Worm (Caenorhabditis elegans) whole organism, young adult: ENCODE results near the gene mtp-18.
A peak's percentile ranks its signal among the peaks of the same experiment; 100 is the strongest.

Source experiments
- B0261.1 ChIP-seq: sonication (generic microtip); optimal IDR thresholded peaks from 2 replicates; lab custom pipeline; 2016; ENCODE audit warnings: mild to moderate bottlenecking, missing genetic modification characterization, moderate library complexity, missing compliant biosample characterization
- B0336.3 ChIP-seq: fragments of 200-800 bp; sonication (Bioruptor generic); IDR thresholded peaks from 2 replicates; pipeline ENCODE4 v1.3.6; 2022; ENCODE audit warnings: missing genetic modification characterization, missing compliant biosample characterization
- C17E4.6 ChIP-seq: fragments of 200-800 bp; sonication (Bioruptor generic); IDR thresholded peaks from 2 replicates; pipeline ENCODE4 v1.3.6; 2022; ENCODE audit warnings: missing genetic modification reagents, missing genetic modification characterization, missing compliant biosample characterization
- D2030.7 ChIP-seq: fragments of 200-800 bp; sonication (Bioruptor generic); IDR thresholded peaks from 2 replicates; pipeline ENCODE4 v1.3.6; 2022; ENCODE audit warnings: missing genetic modification reagents, missing genetic modification characterization, missing compliant biosample characterization
- F22D6.2 ChIP-seq: sonication (generic microtip); optimal IDR thresholded peaks from 2 replicates; lab custom pipeline; 2016; ENCODE audit warnings: mild to moderate bottlenecking, missing genetic modification characterization, missing compliant biosample characterization
- F23B12.7 ChIP-seq: sonication (generic microtip); optimal IDR thresholded peaks from 2 replicates; lab custom pipeline; 2017; ENCODE audit warnings: missing genetic modification characterization, mild to moderate bottlenecking, missing compliant biosample characterization, antibody characterized with exemption, moderate library complexity; ENCODE audit not compliant: insufficient read depth
- F57C9.4 ChIP-seq: sonication (generic microtip); optimal IDR thresholded peaks from 2 replicates; lab custom pipeline; 2017; ENCODE audit warnings: mild to moderate bottlenecking, missing genetic modification characterization, missing compliant biosample characterization
- K11D2.4 ChIP-seq: fragments of 200-800 bp; sonication (Bioruptor generic); IDR thresholded peaks from 2 replicates; pipeline ENCODE4 v1.3.6; 2022; ENCODE audit warnings: missing genetic modification reagents, missing genetic modification characterization, missing compliant biosample characterization
- Y56A3A.18 ChIP-seq: fragments of 200-800 bp; sonication (Bioruptor generic); IDR thresholded peaks from 2 replicates; pipeline ENCODE4 v1.3.6; 2022; ENCODE audit warnings: missing genetic modification reagents, missing genetic modification characterization, missing compliant biosample characterization
- akir-1 ChIP-seq: fragments of 200-800 bp; sonication (Bioruptor generic); optimal IDR thresholded peaks from 2 replicates; lab custom pipeline; 2018; ENCODE audit warnings: mild to moderate bottlenecking, missing genetic modification characterization, moderate library complexity, missing compliant biosample characterization
- athp-1 ChIP-seq: sonication (generic microtip); optimal IDR thresholded peaks from 2 replicates; lab custom pipeline; 2017; ENCODE audit warnings: mild to moderate bottlenecking, missing genetic modification characterization, missing compliant biosample characterization
- bed-2 ChIP-seq: fragments of 200-800 bp; sonication (Bioruptor generic); IDR thresholded peaks from 2 replicates; pipeline ENCODE4 v1.3.6; 2022; ENCODE audit warnings: missing genetic modification reagents, missing genetic modification characterization, missing compliant biosample characterization
- ceh-58 ChIP-seq: fragments of 200-800 bp; sonication (Bioruptor generic); IDR thresholded peaks from 2 replicates; pipeline ENCODE4 v1.3.6; 2022; ENCODE audit warnings: missing genetic modification characterization, missing compliant biosample characterization
- ceh-79 ChIP-seq: sonication (generic microtip); optimal IDR thresholded peaks from 2 replicates; lab custom pipeline; 2017; ENCODE audit warnings: mild to moderate bottlenecking, missing genetic modification characterization, missing compliant biosample characterization
- ceh-91 ChIP-seq: fragments of 200-800 bp; sonication (Bioruptor generic); IDR thresholded peaks from 2 replicates; pipeline ENCODE4 v1.3.6; 2022; ENCODE audit warnings: missing genetic modification reagents, missing genetic modification characterization, missing compliant biosample characterization
- die-1 ChIP-seq: sonication (generic microtip); optimal IDR thresholded peaks from 2 replicates; lab custom pipeline; 2016; ENCODE audit warnings: missing genotype, mild to moderate bottlenecking, missing genetic modification characterization, missing compliant biosample characterization
- dpl-1 ChIP-seq: fragments of 150-350 bp; optimal IDR thresholded peaks from 2 replicates; lab custom pipeline; 2014; ENCODE audit warnings: missing biosample characterization, missing genetic modification reagents, missing genetic modification characterization
- egl-18 ChIP-seq: fragments of 200-800 bp; sonication (Bioruptor generic); IDR thresholded peaks from 2 replicates; pipeline ENCODE4 v1.3.6; 2022; ENCODE audit warnings: missing genetic modification reagents, missing genetic modification characterization, missing compliant biosample characterization
- ekl-4 ChIP-seq: fragments of 200-800 bp; sonication (Bioruptor generic); IDR thresholded peaks from 2 replicates; pipeline ENCODE4 v1.3.6; 2022; ENCODE audit warnings: missing genetic modification reagents, missing genetic modification characterization, missing compliant biosample characterization
- ets-4 ChIP-seq: fragments of 200-800 bp; sonication (Bioruptor generic); optimal IDR thresholded peaks from 2 replicates; lab custom pipeline; 2018; ENCODE audit warnings: mild to moderate bottlenecking, missing genetic modification characterization, missing compliant biosample characterization
- fkh-3 ChIP-seq: sonication (generic microtip); optimal IDR thresholded peaks from 2 replicates; lab custom pipeline; 2016; ENCODE audit warnings: mild to moderate bottlenecking, missing genetic modification characterization, missing compliant biosample characterization
- gei-17 ChIP-seq: fragments of 200-800 bp; sonication (Bioruptor generic); optimal IDR thresholded peaks from 2 replicates; lab custom pipeline; 2018; ENCODE audit warnings: mild to moderate bottlenecking, missing genetic modification characterization, missing compliant biosample characterization
- him-1 ChIP-seq: sonication (generic microtip); optimal IDR thresholded peaks from 2 replicates; lab custom pipeline; 2016; ENCODE audit warnings: missing genotype, missing genetic modification reagents, missing genetic modification characterization, missing compliant biosample characterization
- hmg-20 ChIP-seq: fragments of 200-800 bp; sonication (Bioruptor generic); IDR thresholded peaks from 2 replicates; pipeline ENCODE4 v1.3.6; 2022; ENCODE audit warnings: missing genetic modification reagents, missing genetic modification characterization, missing compliant biosample characterization
- hrde-1 ChIP-seq: sonication (generic microtip); optimal IDR thresholded peaks from 2 replicates; lab custom pipeline; 2016; ENCODE audit warnings: missing genetic modification characterization, mild to moderate bottlenecking, missing compliant biosample characterization, moderate library complexity, missing genotype, missing genetic modification reagents, borderline replicate concordance
- lag-1 ChIP-seq: fragments of 200-800 bp; sonication (Bioruptor generic); IDR thresholded peaks from 2 replicates; pipeline ENCODE4 v1.3.6; 2022; ENCODE audit warnings: missing genetic modification reagents, missing genetic modification characterization, missing compliant biosample characterization
- let-607 ChIP-seq, 2 experiments: fragments of 200-800 bp in 1 of 2; sonication (Bioruptor generic) in 1 of 2; sonication (generic microtip) in 1 of 2; optimal IDR thresholded peaks; 2 replicates each; lab custom pipeline; 2016 to 2018; ENCODE audit warnings: mild to moderate bottlenecking in 2 of 2, missing compliant biosample characterization in 2 of 2, missing genetic modification characterization in 2 of 2, moderate library complexity in 2 of 2, missing genotype in 1 of 2
- lin-26 ChIP-seq: fragments of 200-800 bp; sonication (Bioruptor generic); IDR thresholded peaks from 2 replicates; pipeline ENCODE4 v1.3.6; 2022; ENCODE audit warnings: missing genetic modification reagents, missing genetic modification characterization, missing compliant biosample characterization
- lsl-1 ChIP-seq: fragments of 200-800 bp; sonication (Bioruptor generic); optimal IDR thresholded peaks from 2 replicates; lab custom pipeline; 2018; ENCODE audit warnings: mild to moderate bottlenecking, missing genetic modification characterization, moderate library complexity, missing compliant biosample characterization
- madf-6 ChIP-seq: fragments of 200-800 bp; sonication (Bioruptor generic); IDR thresholded peaks from 2 replicates; pipeline ENCODE4 v1.3.6; 2022; ENCODE audit warnings: missing genetic modification reagents, missing genetic modification characterization, missing compliant biosample characterization
- mcd-1 ChIP-seq: fragments of 200-800 bp; sonication (Bioruptor generic); IDR thresholded peaks from 2 replicates; pipeline ENCODE4 v1.3.6; 2022; ENCODE audit warnings: missing genetic modification reagents, missing genetic modification characterization, missing compliant biosample characterization
- mel-28 ChIP-seq: sonication (generic microtip); optimal IDR thresholded peaks from 2 replicates; lab custom pipeline; 2016; ENCODE audit warnings: borderline replicate concordance, mild to moderate bottlenecking, missing genetic modification characterization, missing compliant biosample characterization
- mes-4 ChIP-seq: sonication (generic microtip); optimal IDR thresholded peaks from 2 replicates; lab custom pipeline; 2016; ENCODE audit warnings: missing genotype, missing genetic modification characterization, missing compliant biosample characterization
- mxl-1 ChIP-seq: sonication (generic microtip); optimal IDR thresholded peaks from 2 replicates; lab custom pipeline; 2016; ENCODE audit warnings: missing genetic modification characterization, missing compliant biosample characterization
- nfya-1 ChIP-seq: sonication (generic microtip); optimal IDR thresholded peaks from 2 replicates; lab custom pipeline; 2017; ENCODE audit warnings: antibody characterized with exemption, missing compliant biosample characterization, missing genetic modification characterization, borderline replicate concordance; ENCODE audit not compliant: insufficient read depth
- nhr-179 ChIP-seq: sonication (generic microtip); optimal IDR thresholded peaks from 2 replicates; lab custom pipeline; 2016; ENCODE audit warnings: mild to moderate bottlenecking, missing genetic modification characterization, missing compliant biosample characterization
- nhr-80 ChIP-seq: sonication (generic microtip); optimal IDR thresholded peaks from 2 replicates; lab custom pipeline; 2016; ENCODE audit warnings: missing genetic modification characterization, missing compliant biosample characterization
- rcor-1 ChIP-seq: fragments of 200-800 bp; sonication (Bioruptor generic); IDR thresholded peaks from 2 replicates; pipeline ENCODE4 v1.3.6; 2022; ENCODE audit warnings: missing genetic modification reagents, missing genetic modification characterization, missing compliant biosample characterization
- snpc-1.3 ChIP-seq: sonication (generic microtip); optimal IDR thresholded peaks from 2 replicates; lab custom pipeline; 2017; ENCODE audit warnings: missing genetic modification characterization, mild to moderate bottlenecking, missing compliant biosample characterization, antibody characterized with exemption, moderate library complexity, missing genotype, missing genetic modification reagents; ENCODE audit not compliant: insufficient read depth
- snpc-3.4 ChIP-seq: sonication (generic microtip); optimal IDR thresholded peaks from 2 replicates; lab custom pipeline; 2017; ENCODE audit warnings: missing genetic modification characterization, mild to moderate bottlenecking, missing compliant biosample characterization, antibody characterized with exemption, moderate library complexity, missing genotype, missing genetic modification reagents
- somi-1 ChIP-seq: fragments of 200-800 bp; sonication (Bioruptor generic); optimal IDR thresholded peaks from 2 replicates; lab custom pipeline; 2018; ENCODE audit warnings: mild to moderate bottlenecking, missing genetic modification characterization, missing compliant biosample characterization
- sptf-2 ChIP-seq: fragments of 200-800 bp; sonication (Bioruptor generic); optimal IDR thresholded peaks from 2 replicates; lab custom pipeline; 2018; ENCODE audit warnings: mild to moderate bottlenecking, missing genetic modification characterization, missing compliant biosample characterization
- unc-130 ChIP-seq: sonication (generic microtip); optimal IDR thresholded peaks from 2 replicates; lab custom pipeline; 2016; ENCODE audit warnings: missing genetic modification reagents, missing genetic modification characterization, missing compliant biosample characterization
- zim-3 ChIP-seq: sonication (generic microtip); optimal IDR thresholded peaks from 2 replicates; lab custom pipeline; 2017; ENCODE audit warnings: mild to moderate bottlenecking, missing genetic modification characterization, moderate library complexity, missing compliant biosample characterization
- ztf-25 ChIP-seq: fragments of 200-800 bp; sonication (Bioruptor generic); IDR thresholded peaks from 2 replicates; pipeline ENCODE4 v1.3.6; 2022; ENCODE audit warnings: missing genetic modification reagents, missing genetic modification characterization, missing compliant biosample characterization

The mtp-18 gene

DNA sequence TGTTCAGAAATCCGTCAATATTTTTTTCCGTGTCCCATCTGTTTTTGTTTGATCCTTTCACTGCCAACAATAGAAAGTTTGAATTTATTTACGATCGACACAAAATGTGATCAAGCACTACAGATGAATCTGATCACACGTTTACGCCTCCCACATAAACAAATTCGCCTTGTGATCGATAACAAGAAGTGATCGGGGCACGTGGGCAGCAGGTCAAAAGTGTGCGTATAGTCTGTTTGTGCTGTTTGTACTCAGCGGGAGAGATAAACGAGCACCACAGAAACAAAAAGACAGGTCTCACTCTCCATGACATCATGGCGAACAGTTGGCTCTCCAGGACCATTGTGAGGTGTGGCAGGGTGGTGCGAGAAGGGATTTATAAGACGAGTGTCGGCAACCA, 49.4 kb upstream of the mtp-18 start (continued):
- peak; percentile 46 for TF ChIP-seq ets-4 (GFP tag; lab: Kevin White, UChicago)
- TF ChIP-seq B0261.1 (tag; lab: Kevin White, UChicago): no peak
- TF ChIP-seq C17E4.6 (GFP tag; lab: Robert Waterston, UW): no peak
- no peak for TF ChIP-seq ekl-4 (GFP tag; lab: Robert Waterston, UW)
- no peak for TF ChIP-seq lag-1
- peak; percentile 38 for TF ChIP-seq madf-6 (GFP tag; lab: Robert Waterston, UW)

ce11 chrX:6254671-6255031, 48.4 kb upstream of the mtp-18 start:
- no peak for TF ChIP-seq B0336.3 (GFP tag; lab: Robert Waterston, UW)
- TF ChIP-seq F23B12.7: no peak
- no peak for TF ChIP-seq nhr-179
- no peak for TF ChIP-seq lsl-1 (GFP tag; lab: Kevin White, UChicago)
- TF ChIP-seq K11D2.4 (GFP tag; lab: Robert Waterston, UW): no peak
- TF ChIP-seq die-1 (tag; lab: Kevin White, UChicago): no peak
- TF ChIP-seq snpc-1.3: no peak
- TF ChIP-seq lin-26 (GFP tag; lab: Robert Waterston, UW): no peak
- TF ChIP-seq lag-1: no peak

- TF ChIP-seq sptf-2 (GFP tag; lab: Kevin White, UChicago) (no peak), somi-1 (peak; percentile 38), fkh-3 (tag; lab: Kevin White, UChicago) (peak; percentile 9), egl-18 (GFP tag; lab: Robert Waterston, UW) (no peak), dpl-1 (no peak), F22D6.2 (peak; percentile 42), rcor-1 (GFP tag; lab: Robert Waterston, UW) (no peak; the same call in 1 of the 2 replicates), D2030.7 (GFP tag; lab: Robert Waterston, UW) (no peak), hmg-20 (GFP tag; lab: Robert Waterston, UW) (no peak), mel-28 (tag; lab: Kevin White, UChicago) (peak; percentile 67), nfya-1 (no peak), akir-1 (no peak), bed-2 (GFP tag; lab: Robert Waterston, UW) (no peak), mxl-1 (tag; lab: Kevin White, UChicago) (no peak), let-607 (tag; optimal IDR thresholded peaks at IDR 0.05; lab: Kevin White, UChicago) (no peak), F57C9.4 (peak; percentile 32), ceh-91 (no peak), ceh-79 (tag; lab: Kevin White, UChicago) (peak; percentile 18), unc-130 (GFP tag; lab: Kevin White, UChicago) (no peak), ceh-58 (GFP tag; lab: Robert Waterston, UW) (no peak), snpc-3.4 (no peak), mes-4 (no peak), gei-17 (GFP tag; lab: Kevin White, UChicago) (no peak), hrde-1 (tag; lab: Kevin White, UChicago) (no peak), mcd-1 (GFP tag; lab: Robert Waterston, UW) (peak; percentile 38), zim-3 (peak; percentile 10), ztf-25 (GFP tag; lab: Robert Waterston, UW) (0 out of 2 replicates have a peak, but pooled peaks have one; percentile 51), athp-1 (no peak), Y56A3A.18 (GFP tag; lab: Robert Waterston, UW) (peak; percentile 69; the same call in 1 of the 2 replicates), nhr-80 (tag; lab: Kevin White, UChicago) (peak; percentile 61), him-1 (no peak)
Observed at ce11 chrX:6253899-6254670, 47.9 kb upstream of the mtp-18 start.
